Worm (Caenorhabditis elegans): ENCODE measurements around the gene B0024.15.

Gene B0024.15

DNA sequence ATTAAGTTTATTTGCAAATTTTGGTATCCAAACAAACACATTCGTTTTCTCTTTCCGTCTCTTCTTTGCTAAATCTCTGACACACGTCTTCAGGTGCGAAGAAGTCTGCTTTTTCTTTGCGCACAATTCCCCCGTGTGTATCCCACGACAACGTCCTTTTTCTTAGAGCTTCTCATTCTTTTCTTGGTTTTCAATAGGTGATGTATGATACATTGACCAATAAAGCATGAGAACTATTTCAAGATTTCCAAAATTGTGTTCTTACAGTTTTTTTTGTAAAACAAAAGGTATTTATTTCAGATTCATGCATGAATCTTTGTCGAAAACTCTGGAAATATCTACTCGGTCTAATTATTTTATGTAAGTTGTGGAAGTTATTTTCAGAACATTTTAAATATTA is at the start of gene B0024.15:
Gene B0024.15 (plus strand): TSS at position 301 of the 400 bp plus-strand sequence.
- no peak for TF ChIP-seq klf-2 (GFP tag; conservative IDR thresholded peaks at IDR 0.05)

DNA sequence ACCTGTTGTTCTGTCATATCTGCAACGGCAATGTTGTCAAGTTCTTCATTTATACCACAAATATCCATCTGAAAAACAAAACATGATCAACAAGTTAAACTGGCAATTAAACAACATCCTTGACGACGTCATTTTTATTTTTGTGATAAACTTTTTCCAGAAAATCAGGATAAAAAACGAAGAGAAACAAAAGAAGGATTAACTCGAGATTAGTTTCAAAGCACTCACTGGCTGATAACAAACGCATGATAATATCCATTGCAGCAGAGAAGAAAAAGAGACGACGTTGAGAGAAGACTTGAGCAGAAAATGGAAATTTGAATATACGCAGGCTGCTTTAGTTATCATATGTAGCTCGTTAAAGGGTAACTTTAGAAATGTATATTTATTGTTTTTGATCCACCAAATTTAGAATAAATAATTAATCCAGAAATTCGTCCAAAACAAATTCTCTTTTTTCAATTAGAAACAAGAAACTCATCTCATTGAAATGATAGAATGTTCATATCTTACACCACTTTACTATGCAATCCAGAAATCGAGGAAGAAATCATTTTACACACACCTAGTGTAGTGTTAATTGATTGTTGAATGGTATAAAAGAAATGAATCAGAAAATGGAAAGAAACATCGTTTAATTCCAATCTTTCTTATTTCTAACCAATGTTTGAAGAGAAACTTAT is 48.6 kb upstream of the B0024.15 start, which contains the start of the genes C12D8.21 and col-148:
Gene C12D8.21 (minus strand): TSS at position 68 of the 683 bp plus-strand sequence.
Gene col-148 (plus strand): TSS at position 633 of the 683 bp plus-strand sequence.
- TF ChIP-seq ztf-23 (GFP tag; IDR thresholded peaks at IDR 0.05) (no peak), cog-1 (tag; optimal IDR thresholded peaks at IDR 0.05) (no peak), flt-1 (GFP tag; IDR thresholded peaks at IDR 0.05) (no peak), med-1 (GFP tag; optimal IDR thresholded peaks at IDR 0.05; ENCODE audit: insufficient read depth) (no peak), tab-1 (GFP tag; IDR thresholded peaks at IDR 0.05) (no peak), ztf-29 (GFP tag; IDR thresholded peaks at IDR 0.05) (no peak), klf-2 (GFP tag; conservative IDR thresholded peaks at IDR 0.05) (no peak), T22C8.4 (GFP tag; IDR thresholded peaks at IDR 0.05) (no peak), ref-1 (GFP tag; conservative IDR thresholded peaks at IDR 0.05) (no peak)

DNA sequence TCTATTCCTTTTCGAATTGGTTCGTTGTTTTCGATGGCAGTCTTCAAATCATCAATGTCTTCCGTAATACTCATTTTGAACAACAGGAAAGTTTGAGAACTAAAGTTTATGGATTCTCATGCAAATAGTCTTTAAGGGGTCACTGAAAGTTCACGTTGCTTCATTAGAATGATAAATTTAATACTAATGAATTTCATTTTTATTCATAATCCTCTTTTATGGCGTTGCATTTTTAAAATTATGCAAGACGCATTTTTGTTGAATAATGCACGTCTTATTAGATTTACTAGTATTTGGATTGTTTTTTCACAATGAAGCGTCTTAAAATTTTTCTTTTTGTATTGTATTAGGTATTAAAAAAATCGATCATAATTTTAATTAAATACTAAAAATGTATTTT is 46.7 kb upstream of the B0024.15 start, which contains the start of gene C12D8.9:
Gene C12D8.9 (minus strand): TSS at position 101 of the 400 bp plus-strand sequence.
- no peak for TF ChIP-seq tab-1 (GFP tag; IDR thresholded peaks at IDR 0.05)

DNA sequence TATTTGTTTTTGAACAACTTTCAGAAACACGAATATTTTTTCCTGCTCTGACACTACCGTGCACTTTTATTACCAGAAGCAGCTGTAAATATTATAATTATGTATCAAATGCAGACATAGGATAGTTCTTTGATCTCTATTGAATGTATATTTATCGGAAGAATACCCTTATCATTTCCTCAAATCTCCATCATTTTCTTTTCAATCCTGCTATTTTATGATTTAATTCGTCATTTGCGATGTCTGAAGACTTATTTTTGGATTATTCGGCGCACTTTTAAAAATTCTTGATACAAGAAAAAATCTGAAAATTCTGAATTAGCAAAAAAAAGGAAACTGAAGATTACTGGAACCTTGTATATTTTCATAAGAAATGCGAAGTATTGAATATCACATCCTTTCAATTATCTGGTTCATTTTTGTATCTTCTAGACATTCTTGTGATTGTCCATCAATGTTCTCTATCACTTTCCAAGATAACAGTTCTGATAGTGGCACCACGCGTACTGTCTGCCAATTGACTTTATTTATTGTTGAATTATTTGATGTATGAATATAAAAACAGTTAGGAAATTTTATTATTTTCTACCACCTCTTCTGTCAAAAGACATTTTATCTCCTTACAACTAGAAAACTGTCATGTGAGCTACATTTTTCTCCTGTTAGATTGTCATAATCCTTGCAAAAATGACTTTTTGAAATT is 45.7 kb upstream of the B0024.15 start:
- no peak for TF ChIP-seq ztf-23 (GFP tag; IDR thresholded peaks at IDR 0.05)
- no peak for TF ChIP-seq cog-1 (tag; optimal IDR thresholded peaks at IDR 0.05)
- no peak for TF ChIP-seq tab-1 (GFP tag; IDR thresholded peaks at IDR 0.05)
- TF ChIP-seq flt-1 (GFP tag; IDR thresholded peaks at IDR 0.05) = no peak
- TF ChIP-seq ztf-29 (GFP tag; IDR thresholded peaks at IDR 0.05) = no peak
- no peak for TF ChIP-seq ref-1 (GFP tag; conservative IDR thresholded peaks at IDR 0.05)
- no peak for TF ChIP-seq med-1 (GFP tag; optimal IDR thresholded peaks at IDR 0.05; ENCODE audit: insufficient read depth)
- TF ChIP-seq klf-2 (GFP tag; conservative IDR thresholded peaks at IDR 0.05) = no peak
- no peak for TF ChIP-seq T22C8.4 (GFP tag; IDR thresholded peaks at IDR 0.05)

DNA sequence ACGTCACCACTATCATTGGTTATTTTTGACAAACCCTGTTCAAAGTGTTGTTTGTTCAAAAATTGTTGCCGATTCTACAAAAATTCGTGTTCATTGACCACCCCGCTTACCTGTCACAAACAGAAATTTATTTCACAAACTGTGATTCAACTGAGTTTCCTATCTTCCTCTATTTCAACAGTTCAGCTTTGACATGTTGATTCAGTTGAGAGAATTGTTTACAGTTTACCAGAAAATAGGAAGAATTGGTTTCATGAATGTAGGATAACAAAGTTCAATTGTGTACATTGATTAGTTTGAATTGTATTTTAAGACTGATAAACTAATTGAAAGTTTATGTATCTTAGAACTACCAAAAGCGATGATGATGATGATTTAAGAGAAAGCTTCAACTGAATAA is 44.2 kb upstream of the B0024.15 start:
- no peak for TF ChIP-seq klf-2 (GFP tag; conservative IDR thresholded peaks at IDR 0.05)
- no peak for TF ChIP-seq tab-1 (GFP tag; IDR thresholded peaks at IDR 0.05)

DNA sequence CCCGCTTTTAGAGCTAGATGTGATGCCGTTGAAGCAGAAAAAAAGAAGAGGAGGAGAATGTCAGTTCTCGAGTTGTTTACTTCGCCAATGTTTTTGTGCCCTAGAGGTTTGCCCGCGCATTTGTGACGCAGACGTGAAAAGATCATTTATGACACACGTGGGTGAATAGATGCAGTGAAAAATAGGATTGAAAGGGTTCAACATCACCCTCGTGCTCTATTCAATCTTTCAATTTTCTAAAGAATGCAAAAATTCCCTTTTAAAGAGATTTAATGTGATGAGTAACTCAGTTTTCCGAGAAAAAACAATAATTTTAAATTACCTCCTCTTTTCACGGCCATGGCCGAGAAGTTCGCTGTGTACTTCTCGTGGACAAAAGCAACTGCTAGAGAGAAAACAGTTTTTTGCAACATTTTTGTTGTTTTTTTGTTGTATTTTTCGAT is 43.4 kb upstream of the B0024.15 start:
- TF ChIP-seq med-1 (GFP tag; optimal IDR thresholded peaks at IDR 0.05; ENCODE audit: insufficient read depth) = no peak
- TF ChIP-seq flt-1 (GFP tag; IDR thresholded peaks at IDR 0.05) = no peak
- TF ChIP-seq klf-2 (GFP tag; conservative IDR thresholded peaks at IDR 0.05) = no peak
- TF ChIP-seq T22C8.4 (GFP tag; IDR thresholded peaks at IDR 0.05) = no peak
- no peak for TF ChIP-seq ztf-29 (GFP tag; IDR thresholded peaks at IDR 0.05)
- TF ChIP-seq ref-1 (GFP tag; conservative IDR thresholded peaks at IDR 0.05) = no peak

DNA sequence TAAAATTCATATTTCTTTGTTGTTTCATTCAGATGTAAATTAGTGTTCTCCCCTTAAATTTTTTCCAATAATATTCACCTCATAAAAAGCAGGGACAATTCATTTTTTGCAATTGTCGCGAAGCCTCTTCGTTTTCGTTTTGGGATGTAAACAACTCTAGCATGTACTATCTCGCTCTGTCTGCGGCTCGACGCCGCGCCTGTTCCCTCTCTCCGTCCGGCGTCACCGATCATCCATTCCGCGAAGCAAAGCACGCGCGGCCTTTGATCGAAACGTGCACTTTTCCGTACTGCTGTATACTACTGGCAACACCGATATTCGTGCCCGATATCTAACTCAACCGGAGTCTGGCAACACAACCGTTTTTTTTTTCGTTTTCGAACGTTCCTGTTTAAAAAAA is 42.9 kb upstream of the B0024.15 start:
- TF ChIP-seq flt-1 (GFP tag; IDR thresholded peaks at IDR 0.05) (no peak), ztf-23 (GFP tag; IDR thresholded peaks at IDR 0.05) (no peak), tab-1 (GFP tag; IDR thresholded peaks at IDR 0.05) (no peak), med-1 (GFP tag; optimal IDR thresholded peaks at IDR 0.05; ENCODE audit: insufficient read depth) (no peak), ztf-29 (GFP tag; IDR thresholded peaks at IDR 0.05) (no peak), ref-1 (GFP tag; conservative IDR thresholded peaks at IDR 0.05) (no peak), cog-1 (tag; optimal IDR thresholded peaks at IDR 0.05) (no peak), klf-2 (GFP tag; conservative IDR thresholded peaks at IDR 0.05) (no peak), T22C8.4 (GFP tag; IDR thresholded peaks at IDR 0.05) (no peak)

DNA sequence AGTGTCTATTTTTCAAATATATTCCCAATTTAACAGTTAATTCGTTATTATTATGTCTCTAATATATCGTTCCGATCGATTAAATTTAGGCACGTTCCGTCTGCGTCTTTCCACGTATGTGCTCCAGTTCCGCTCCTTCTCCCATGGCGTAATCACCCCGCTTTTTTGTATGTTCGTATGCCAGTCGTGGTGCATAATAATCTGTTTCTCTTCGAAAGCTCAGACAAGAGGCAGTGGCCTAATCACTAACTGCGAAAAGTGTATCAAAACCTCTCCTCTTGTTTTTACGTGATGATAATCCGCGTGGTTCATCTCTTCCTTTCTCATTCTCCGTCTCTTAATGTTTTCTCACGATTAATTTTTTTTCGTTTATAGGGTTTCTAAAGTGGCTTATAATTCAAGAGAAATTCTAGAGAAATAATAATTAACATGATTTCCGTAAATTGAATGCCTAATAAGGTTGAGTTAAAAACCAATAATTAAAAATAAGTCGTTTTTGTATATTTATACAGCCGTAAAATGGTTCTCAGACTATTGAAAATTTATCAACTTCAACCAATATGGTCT is 42.1 kb upstream of the B0024.15 start:
- TF ChIP-seq T22C8.4 (GFP tag; IDR thresholded peaks at IDR 0.05) (no peak), ztf-23 (GFP tag; IDR thresholded peaks at IDR 0.05) (no peak), ztf-29 (GFP tag; IDR thresholded peaks at IDR 0.05) (no peak), klf-2 (GFP tag; conservative IDR thresholded peaks at IDR 0.05) (no peak)

DNA sequence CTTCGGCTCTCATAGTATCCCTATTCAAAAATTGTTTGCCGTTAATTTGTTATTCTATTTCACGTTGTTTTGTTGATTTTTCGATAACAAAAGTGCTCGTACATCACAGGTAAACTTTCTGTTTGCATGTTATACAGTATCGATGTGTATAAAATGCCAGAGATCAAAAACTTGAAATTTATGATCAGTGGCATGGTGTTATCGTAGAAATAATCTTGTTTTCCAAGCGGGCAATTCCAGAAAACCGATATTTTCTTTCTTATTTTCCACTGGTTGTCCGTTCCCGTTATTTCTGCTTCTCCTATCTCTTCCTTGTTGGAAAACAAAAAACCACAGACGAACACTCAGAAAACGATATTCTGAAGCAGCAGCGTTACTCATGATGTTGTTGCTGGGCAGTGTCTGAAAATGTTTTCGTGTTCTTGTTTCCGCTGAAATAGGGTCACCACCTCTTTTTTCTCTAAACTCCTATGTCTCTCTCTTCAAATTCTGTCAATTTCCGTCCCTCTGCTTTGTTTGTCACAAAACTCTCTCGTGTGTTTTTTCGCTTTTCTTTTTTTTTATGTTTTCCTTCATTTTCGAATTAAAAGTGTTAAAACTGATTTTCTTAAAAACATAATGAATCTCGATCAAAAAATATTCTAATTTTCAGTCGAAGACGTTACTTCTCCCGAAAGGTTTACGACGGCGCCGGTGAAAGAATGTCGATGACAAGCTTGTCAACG is 41.4 kb upstream of the B0024.15 start, which contains the start of gene akt-1:
Gene akt-1 (plus strand): TSS at position 651 of the 725 bp plus-strand sequence.
- TF ChIP-seq ref-1 (GFP tag; conservative IDR thresholded peaks at IDR 0.05) (no peak), med-1 (GFP tag; optimal IDR thresholded peaks at IDR 0.05; ENCODE audit: insufficient read depth) (no peak), ztf-23 (GFP tag; IDR thresholded peaks at IDR 0.05) (no peak), ztf-29 (GFP tag; IDR thresholded peaks at IDR 0.05) (no peak), T22C8.4 (GFP tag; IDR thresholded peaks at IDR 0.05) (no peak), cog-1 (tag; optimal IDR thresholded peaks at IDR 0.05) (no peak), flt-1 (GFP tag; IDR thresholded peaks at IDR 0.05) (no peak), klf-2 (GFP tag; conservative IDR thresholded peaks at IDR 0.05) (no peak), tab-1 (GFP tag; IDR thresholded peaks at IDR 0.05) (no peak)

DNA sequence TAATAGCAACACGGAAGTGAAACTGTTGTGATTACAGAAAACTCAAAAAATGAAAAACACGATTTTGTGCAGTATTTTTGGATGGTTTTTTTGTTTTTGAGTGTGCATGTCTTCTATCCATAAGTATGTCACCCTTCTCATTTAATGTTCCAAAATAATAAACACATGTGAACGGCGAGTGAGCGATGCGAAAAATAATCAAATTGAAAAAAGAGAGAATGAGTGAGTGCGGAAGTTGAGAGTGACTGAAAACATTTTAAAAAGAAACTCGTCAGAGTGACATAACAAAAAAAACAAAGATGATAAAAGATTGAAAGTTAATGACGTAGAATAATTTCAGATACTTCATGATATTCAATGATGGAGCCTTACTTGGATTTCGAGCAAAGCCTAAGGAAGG is 40.3 kb upstream of the B0024.15 start:
- TF ChIP-seq T22C8.4 (GFP tag; IDR thresholded peaks at IDR 0.05) = no peak
- TF ChIP-seq flt-1 (GFP tag; IDR thresholded peaks at IDR 0.05) = no peak
- TF ChIP-seq ztf-29 (GFP tag; IDR thresholded peaks at IDR 0.05) = no peak
- no peak for TF ChIP-seq klf-2 (GFP tag; conservative IDR thresholded peaks at IDR 0.05)
- TF ChIP-seq med-1 (GFP tag; optimal IDR thresholded peaks at IDR 0.05; ENCODE audit: insufficient read depth) = no peak
- TF ChIP-seq tab-1 (GFP tag; IDR thresholded peaks at IDR 0.05) = no peak
- no peak for TF ChIP-seq ztf-23 (GFP tag; IDR thresholded peaks at IDR 0.05)
- TF ChIP-seq cog-1 (tag; optimal IDR thresholded peaks at IDR 0.05) = no peak
- no peak for TF ChIP-seq ref-1 (GFP tag; conservative IDR thresholded peaks at IDR 0.05)
